Worm (Caenorhabditis elegans) whole organism, mixed stage, embryonic: ENCODE data around the gene F54F7.2.
A peak's percentile ranks its signal among the peaks of the same experiment; 100 is the strongest.

Experiments used
- M03D4.4 ChIP-seq: sonication (generic microtip); optimal IDR thresholded peaks from 2 replicates; lab custom pipeline; 2017; ENCODE audit warnings: mild to moderate bottlenecking, missing genetic modification characterization, missing compliant biosample characterization
- bed-3 ChIP-seq: fragments of 200-800 bp; sonication (Bioruptor generic); optimal IDR thresholded peaks from 3 replicates; lab custom pipeline; 2018; ENCODE audit warnings: mild to moderate bottlenecking, missing genetic modification characterization, moderate library complexity, missing compliant biosample characterization
- blmp-1 ChIP-seq: fragments of 150-350 bp; optimal IDR thresholded peaks from 2 replicates; lab custom pipeline; 2014; ENCODE audit warnings: missing biosample characterization, missing genetic modification characterization
- ceh-39 ChIP-seq: fragments of 150-350 bp; optimal IDR thresholded peaks from 2 replicates; lab custom pipeline; 2014; ENCODE audit warnings: missing biosample characterization, missing genetic modification characterization
- ceh-43 ChIP-seq: fragments of 200-800 bp; sonication (Bioruptor generic); optimal IDR thresholded peaks from 2 replicates; lab custom pipeline; 2018; ENCODE audit warnings: mild to moderate bottlenecking, missing genetic modification characterization, moderate library complexity, missing compliant biosample characterization
- ceh-83 ChIP-seq: fragments of 200-800 bp; sonication (Bioruptor generic); optimal IDR thresholded peaks from 2 replicates; lab custom pipeline; 2018; ENCODE audit warnings: mild to moderate bottlenecking, missing genetic modification characterization, missing compliant biosample characterization
- drap-1 ChIP-seq: fragments of 200-800 bp; sonication (Bioruptor generic); optimal IDR thresholded peaks from 3 replicates; lab custom pipeline; 2018; ENCODE audit warnings: mild to moderate bottlenecking, missing genetic modification characterization, missing compliant biosample characterization
- elt-1 ChIP-seq: sonication (generic microtip); optimal IDR thresholded peaks from 2 replicates; lab custom pipeline; 2017; ENCODE audit warnings: missing genetic modification characterization, mild to moderate bottlenecking, missing compliant biosample characterization, antibody characterized with exemption, moderate library complexity, borderline replicate concordance; ENCODE audit not compliant: insufficient read depth
- elt-3 ChIP-seq: fragments of 150-350 bp; optimal IDR thresholded peaks from 2 replicates; lab custom pipeline; 2014; ENCODE audit warnings: missing biosample characterization, missing genetic modification characterization
- flh-1 ChIP-seq: fragments of 200-800 bp; sonication (Bioruptor generic); optimal IDR thresholded peaks from 2 replicates; lab custom pipeline; 2018; ENCODE audit warnings: mild to moderate bottlenecking, missing genetic modification characterization, moderate library complexity, missing compliant biosample characterization
- ham-2 ChIP-seq: fragments of 200-800 bp; sonication (Bioruptor generic); optimal IDR thresholded peaks from 2 replicates; lab custom pipeline; 2018; ENCODE audit warnings: mild to moderate bottlenecking, missing genetic modification characterization, missing compliant biosample characterization
- hlh-1 ChIP-seq: fragments of 150-350 bp; optimal IDR thresholded peaks from 2 replicates; lab custom pipeline; 2014; ENCODE audit warnings: missing biosample characterization, missing genetic modification reagents, missing genetic modification characterization
- lin-13 ChIP-seq: fragments of 150-350 bp; optimal IDR thresholded peaks from 2 replicates; lab custom pipeline; 2014; ENCODE audit warnings: missing biosample characterization, missing genetic modification characterization
- lin-32 ChIP-seq: fragments of 200-800 bp; sonication (Bioruptor generic); optimal IDR thresholded peaks from 2 replicates; lab custom pipeline; 2018; ENCODE audit warnings: mild to moderate bottlenecking, missing genetic modification characterization, missing compliant biosample characterization
- mep-1 ChIP-seq: fragments of 150-350 bp; optimal IDR thresholded peaks from 2 replicates; lab custom pipeline; 2017; ENCODE audit warnings: missing biosample characterization, missing genetic modification reagents, missing genetic modification characterization, inconsistent platforms
- mls-2 ChIP-seq: sonication (generic microtip); optimal IDR thresholded peaks from 2 replicates; lab custom pipeline; 2016; ENCODE audit warnings: mild to moderate bottlenecking, missing genetic modification characterization, moderate library complexity, missing compliant biosample characterization
- nhr-12 ChIP-seq: fragments of 150-350 bp; optimal IDR thresholded peaks from 2 replicates; lab custom pipeline; 2014; ENCODE audit warnings: missing biosample characterization, missing genetic modification characterization
- nhr-2 ChIP-seq: fragments of 150-350 bp; optimal IDR thresholded peaks from 2 replicates; lab custom pipeline; 2014; ENCODE audit warnings: missing biosample characterization, missing genetic modification characterization
- nhr-237 ChIP-seq: fragments of 150-350 bp; optimal IDR thresholded peaks from 2 replicates; lab custom pipeline; 2014; ENCODE audit warnings: missing biosample characterization, missing genetic modification characterization
- nhr-76 ChIP-seq: sonication (generic microtip); optimal IDR thresholded peaks from 2 replicates; lab custom pipeline; 2017; ENCODE audit warnings: missing biosample characterization, missing genetic modification characterization
- pha-4 ChIP-seq: fragments of 150-350 bp; optimal IDR thresholded peaks from 2 replicates; lab custom pipeline; 2018; ENCODE audit warnings: missing biosample characterization, missing genetic modification reagents, missing genetic modification characterization
- snpc-4 ChIP-seq: fragments of 150-350 bp; optimal IDR thresholded peaks from 2 replicates; lab custom pipeline; 2014; ENCODE audit warnings: missing biosample characterization, missing genetic modification characterization
- sptf-1 ChIP-seq: sonication (generic microtip); optimal IDR thresholded peaks from 2 replicates; lab custom pipeline; 2017; ENCODE audit warnings: mild to moderate bottlenecking, missing genetic modification characterization, moderate library complexity, missing compliant biosample characterization
- unc-120 ChIP-seq: sonication (generic microtip); optimal IDR thresholded peaks from 2 replicates; lab custom pipeline; 2017; ENCODE audit warnings: missing genetic modification characterization, missing compliant biosample characterization; ENCODE audit not compliant: poor library complexity, severe bottlenecking
- unc-39 ChIP-seq: fragments of 150-350 bp; optimal IDR thresholded peaks from 2 replicates; lab custom pipeline; 2014; ENCODE audit warnings: missing biosample characterization, missing genetic modification characterization
- unc-62 ChIP-seq: fragments of 150-350 bp; optimal IDR thresholded peaks from 2 replicates; lab custom pipeline; 2014; ENCODE audit warnings: missing biosample characterization, missing genetic modification reagents, missing genetic modification characterization
- zip-8 ChIP-seq: fragments of 150-350 bp; optimal IDR thresholded peaks from 2 replicates; lab custom pipeline; 2014; ENCODE audit warnings: missing biosample characterization, missing genetic modification characterization
- ztf-11 ChIP-seq: fragments of 150-350 bp; optimal IDR thresholded peaks from 2 replicates; lab custom pipeline; 2014; ENCODE audit warnings: missing biosample characterization, missing genetic modification characterization

The F54F7.2 gene

DNA sequence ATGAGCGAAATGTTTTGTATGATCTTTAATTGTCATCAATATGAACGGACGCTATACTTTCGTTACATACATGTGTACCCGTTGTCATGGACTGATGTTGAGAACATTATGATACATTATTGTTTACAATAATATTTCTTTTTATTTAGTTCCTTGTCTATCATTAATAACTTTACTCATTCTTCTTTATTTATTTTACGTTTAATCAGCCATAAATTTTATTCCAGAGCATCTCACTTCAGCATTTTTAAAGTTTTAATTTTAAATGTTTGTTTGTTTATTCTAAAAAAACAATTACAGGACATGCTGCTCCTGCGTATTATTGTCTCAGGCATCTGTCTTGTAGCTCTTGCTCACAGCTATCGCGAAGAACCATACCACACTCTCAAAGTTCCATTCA lies at the start of gene F54F7.2:
Gene F54F7.2 (plus strand): TSS at position 301 of the 400 bp plus-strand sequence.
- TF ChIP-seq ceh-83 (no peak), unc-120 (tag; lab: Kevin White, UChicago) (no peak), snpc-4 (tag; lab: Kevin White, UChicago) (no peak), nhr-12 (tag; lab: Kevin White, UChicago) (no peak), nhr-76 (tag; lab: Kevin White, UChicago) (no peak), M03D4.4 (tag; lab: Kevin White, UChicago) (no peak), drap-1 (no peak), blmp-1 (tag; lab: Kevin White, UChicago) (no peak), nhr-2 (tag; lab: Kevin White, UChicago) (no peak), lin-32 (no peak), flh-1 (GFP tag; lab: Kevin White, UChicago) (no peak), ceh-39 (tag; lab: Kevin White, UChicago) (no peak)

DNA sequence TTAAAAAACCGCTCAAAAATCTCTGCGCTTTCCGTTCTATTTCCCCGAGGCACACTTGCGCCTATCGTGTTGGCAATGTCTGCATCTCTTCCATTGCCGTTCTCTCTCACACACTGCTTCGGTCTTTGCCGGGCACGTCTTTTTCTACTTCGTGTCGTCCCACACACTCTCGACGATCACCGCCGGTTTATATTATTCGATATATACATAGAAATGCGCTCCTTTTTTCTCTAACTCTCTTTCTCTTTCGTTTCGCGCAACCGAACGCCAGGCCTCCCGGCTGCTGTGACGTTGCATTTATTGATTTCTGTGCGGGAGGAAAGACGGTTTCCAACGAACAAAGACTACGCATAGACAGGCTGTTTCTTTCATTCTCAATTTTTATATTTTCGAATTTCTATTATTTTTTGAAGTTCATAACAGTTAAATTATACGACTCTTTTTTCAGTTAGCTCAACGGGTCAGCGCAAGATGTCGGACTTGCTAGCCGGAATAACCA lies 45.4 kb upstream of the F54F7.2 start, which contains the start of gene rsd-3:
Gene rsd-3 (plus strand): TSS at position 449 of the 499 bp plus-strand sequence.
- TF ChIP-seq lin-13 (tag; lab: Kevin White, UChicago) (no peak), elt-1 (tag; lab: Kevin White, UChicago) (no peak), nhr-76 (tag; lab: Kevin White, UChicago) (no peak), ztf-11 (tag; lab: Kevin White, UChicago) (peak; percentile 3), drap-1 (peak; percentile 25), ceh-43 (GFP tag; lab: Kevin White, UChicago) (no peak), pha-4 (peak; percentile 47), nhr-2 (tag; lab: Kevin White, UChicago) (peak; percentile 97), unc-39 (no peak), M03D4.4 (tag; lab: Kevin White, UChicago) (no peak), unc-120 (tag; lab: Kevin White, UChicago) (peak; percentile 44), nhr-237 (tag; lab: Kevin White, UChicago) (peak; percentile 25), hlh-1 (tag; lab: Kevin White, UChicago) (peak; percentile 18), bed-3 (peak; percentile 51), mls-2 (tag; lab: Kevin White, UChicago) (peak; percentile 54), snpc-4 (tag; lab: Kevin White, UChicago) (no peak), ham-2 (GFP tag; lab: Kevin White, UChicago) (peak; percentile 30), mep-1 (peak; percentile 18), flh-1 (GFP tag; lab: Kevin White, UChicago) (no peak), unc-62 (GFP tag; lab: Kevin White, UChicago) (no peak), ceh-39 (tag; lab: Kevin White, UChicago) (peak; percentile 14), sptf-1 (tag; lab: Kevin White, UChicago) (peak; percentile 17)

DNA sequence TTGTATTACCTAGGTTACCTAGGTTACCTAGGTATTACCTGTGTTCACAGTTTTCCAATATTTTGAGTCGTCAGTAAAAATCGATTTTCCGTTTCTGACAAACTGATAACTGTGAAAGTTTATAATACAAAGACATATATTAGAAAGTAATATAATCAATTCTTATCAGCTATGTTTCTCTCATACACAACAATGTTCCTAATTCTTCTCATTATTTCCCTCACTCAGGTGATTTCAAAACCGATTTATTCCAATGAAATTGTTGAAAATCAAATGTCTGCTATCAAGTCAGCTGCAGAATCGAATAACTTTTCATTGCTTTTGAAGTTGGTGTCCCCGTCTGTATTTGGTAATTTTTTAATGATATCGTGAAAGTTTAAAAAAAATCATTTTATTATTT lies 39.4 kb upstream of the F54F7.2 start, which contains the start of gene C34E11.4:
Gene C34E11.4 (plus strand): TSS at position 154 of the 400 bp plus-strand sequence.
- TF ChIP-seq pha-4 (no peak), ceh-83 (no peak)
- TF ChIP-seq, all 35 proteins: peak for 0

DNA sequence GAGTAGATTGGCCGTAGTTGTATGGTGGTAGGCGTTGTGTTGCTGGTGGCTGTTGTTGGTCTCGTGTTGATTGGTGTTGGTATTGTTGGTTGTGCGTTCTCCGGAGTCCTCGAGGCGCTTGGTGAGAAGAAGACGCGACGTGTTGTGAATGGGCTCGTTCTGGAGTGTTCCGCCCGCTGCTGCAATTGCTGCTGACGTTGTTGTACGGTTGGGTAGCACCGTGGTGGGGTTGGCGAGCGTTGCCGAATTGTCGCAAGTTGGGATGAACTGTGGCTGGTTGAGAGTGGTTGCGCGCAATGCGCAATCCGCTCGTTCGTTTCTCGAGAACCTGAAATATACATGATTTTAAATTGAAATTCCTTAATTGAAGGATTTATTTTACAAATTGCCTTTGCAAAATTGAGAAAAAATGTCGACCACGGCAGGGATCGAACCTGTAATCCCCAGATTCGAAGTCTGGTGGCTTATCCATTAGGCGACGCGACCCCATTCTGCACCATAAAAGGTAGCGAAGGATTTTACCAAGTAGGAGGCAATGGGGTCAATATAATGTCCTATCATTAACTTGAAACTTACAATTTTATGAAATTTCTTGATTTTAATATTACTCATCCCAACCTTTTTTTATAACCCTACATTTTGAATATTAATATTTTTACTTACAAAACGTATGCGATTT lies 37.1 kb upstream of the F54F7.2 start:
- no peak for TF ChIP-seq unc-39
- no peak for TF ChIP-seq ceh-39 (tag; lab: Kevin White, UChicago)
- no peak for TF ChIP-seq unc-120 (tag; lab: Kevin White, UChicago)

DNA sequence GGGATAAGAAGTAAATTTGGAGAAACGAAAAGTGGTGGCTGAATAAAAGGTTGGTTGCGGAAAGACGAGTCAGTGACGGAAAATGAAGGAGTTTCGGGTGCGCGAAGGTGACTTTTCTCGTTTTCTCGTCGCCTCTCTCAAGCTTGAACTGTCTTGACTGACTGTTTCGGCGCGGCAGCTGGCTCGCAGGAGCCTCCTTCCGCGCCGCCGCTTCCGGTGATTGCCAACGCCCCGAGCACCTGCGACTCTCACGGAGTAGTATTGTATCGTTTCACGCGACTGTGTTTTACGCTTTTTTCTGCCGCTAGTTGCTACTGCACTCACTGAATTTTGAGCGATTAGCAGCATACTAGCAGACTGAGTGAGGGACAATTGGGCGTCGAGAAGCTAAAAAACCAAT lies 28.8 kb upstream of the F54F7.2 start, which contains the start of gene C34E11.2:
Gene C34E11.2 (minus strand): TSS at position 84 of the 400 bp plus-strand sequence.
- TF ChIP-seq elt-1 (tag; lab: Kevin White, UChicago), result no peak
- TF ChIP-seq sptf-1 (tag; lab: Kevin White, UChicago), result no peak
- no peak for TF ChIP-seq mep-1
- TF ChIP-seq ceh-83, result no peak
- no peak for TF ChIP-seq M03D4.4 (tag; lab: Kevin White, UChicago)
- TF ChIP-seq nhr-76 (tag; lab: Kevin White, UChicago), result no peak
- TF ChIP-seq unc-39, result no peak
- TF ChIP-seq, all 35 proteins: peak for 0

DNA sequence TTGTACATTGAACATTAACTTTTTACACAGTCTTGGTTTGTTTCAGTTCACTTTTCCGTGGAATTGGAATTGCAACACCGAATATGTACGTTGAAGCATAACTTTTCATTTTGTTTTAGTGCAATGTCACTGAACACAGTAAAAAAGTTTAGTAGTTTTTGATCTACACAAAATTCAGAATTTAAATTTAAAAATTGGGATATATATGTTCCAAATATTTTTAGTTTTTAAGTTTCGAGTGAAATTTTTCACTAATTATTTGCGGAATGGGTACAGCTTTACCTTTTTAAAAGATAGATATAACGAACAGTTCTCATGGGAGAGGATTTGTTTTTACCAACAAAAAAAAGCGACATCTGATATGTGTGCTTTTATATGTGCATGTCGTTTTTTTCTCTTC lies 26.6 kb upstream of the F54F7.2 start:
- no peak for TF ChIP-seq unc-120 (tag; lab: Kevin White, UChicago)
- TF ChIP-seq mep-1, result no peak
- no peak for TF ChIP-seq unc-62 (GFP tag; lab: Kevin White, UChicago)
- no peak for TF ChIP-seq ceh-83
- TF ChIP-seq ceh-43 (GFP tag; lab: Kevin White, UChicago), result no peak
- TF ChIP-seq bed-3, result no peak
- TF ChIP-seq zip-8 (tag; lab: Kevin White, UChicago), result no peak
- TF ChIP-seq lin-32, result no peak
- no peak for TF ChIP-seq unc-39
- TF ChIP-seq nhr-12 (tag; lab: Kevin White, UChicago), result no peak
- TF ChIP-seq ztf-11 (tag; lab: Kevin White, UChicago), result no peak
- no peak for TF ChIP-seq elt-3 (tag; lab: Kevin White, UChicago)
